Worm (Caenorhabditis elegans) whole organism, L1 larva: Measurements from ENCODE around the gene Y38C1BA.4.
A peak's percentile ranks its signal among the peaks of the same experiment; 100 is the strongest.

Experiments
- ceh-8 ChIP-seq: fragments of 200-800 bp; sonication (Bioruptor generic); optimal IDR thresholded peaks from 2 replicates; lab custom pipeline; 2018; ENCODE audit warnings: mild to moderate bottlenecking, missing genetic modification characterization, moderate library complexity, missing compliant biosample characterization
- ceh-82 ChIP-seq, 3 experiments: fragments of 150-350 bp in 1 of 3; sonication (generic microtip) in 2 of 3; optimal IDR thresholded peaks; 2 replicates each; lab custom pipeline; 2014 to 2017; ENCODE audit warnings: missing biosample characterization in 3 of 3, missing genetic modification characterization in 3 of 3
- ces-1 ChIP-seq: fragments of 150-350 bp; optimal IDR thresholded peaks from 2 replicates; lab custom pipeline; 2014; ENCODE audit warnings: missing biosample characterization, missing genetic modification reagents, missing genetic modification characterization
- dsc-1 ChIP-seq: sonication (generic microtip); optimal IDR thresholded peaks from 2 replicates; lab custom pipeline; 2016; ENCODE audit warnings: mild to moderate bottlenecking, missing genetic modification characterization, missing compliant biosample characterization
- efl-1 ChIP-seq, 4 experiments: fragments of 150-350 bp; optimal IDR thresholded peaks in 3 of 4; peaks in 1 of 4; 1 replicate in 1 of 4; 2 replicates in 3 of 4; lab custom pipeline; 2014; ENCODE audit warnings: missing biosample characterization in 2 of 4, missing genetic modification characterization in 2 of 4, missing genetic modification reagents in 2 of 4
- egl-13 ChIP-seq: sonication (generic microtip); optimal IDR thresholded peaks from 2 replicates; lab custom pipeline; 2016; ENCODE audit warnings: missing genotype, missing genetic modification reagents, missing genetic modification characterization, missing compliant biosample characterization
- ets-5 ChIP-seq: fragments of 200-800 bp; sonication (Bioruptor generic); IDR thresholded peaks from 2 replicates; pipeline ENCODE4 v1.3.6; 2022; ENCODE audit warnings: missing genetic modification characterization, missing compliant biosample characterization
- fkh-10 ChIP-seq: sonication (generic microtip); optimal IDR thresholded peaks from 2 replicates; lab custom pipeline; 2017; ENCODE audit warnings: missing biosample characterization, missing genetic modification reagents, missing genetic modification characterization
- fkh-8 ChIP-seq: sonication (generic microtip); optimal IDR thresholded peaks from 2 replicates; lab custom pipeline; 2016; ENCODE audit warnings: mild to moderate bottlenecking, missing genetic modification characterization, missing compliant biosample characterization
- grh-1 ChIP-seq: fragments of 200-800 bp; sonication (Bioruptor generic); IDR thresholded peaks from 2 replicates; pipeline ENCODE4 v1.3.6; 2022; ENCODE audit warnings: missing genetic modification reagents, missing genetic modification characterization, missing compliant biosample characterization
- isw-1 ChIP-seq: fragments of 200-800 bp; sonication (Bioruptor generic); IDR thresholded peaks from 2 replicates; pipeline ENCODE4 v1.3.6; 2022; ENCODE audit warnings: missing genetic modification characterization, missing compliant biosample characterization
- lin-14 ChIP-seq: fragments of 200-800 bp; sonication (Bioruptor generic); optimal IDR thresholded peaks from 2 replicates; lab custom pipeline; 2018; ENCODE audit warnings: mild to moderate bottlenecking, missing genetic modification characterization, moderate library complexity, missing compliant biosample characterization
- lsy-2 ChIP-seq, 2 experiments: fragments of 150-350 bp; optimal IDR thresholded peaks; 2 replicates each; lab custom pipeline; 2014; ENCODE audit warnings: missing biosample characterization in 2 of 2, missing genetic modification characterization in 2 of 2
- mdl-1 ChIP-seq, 2 experiments: fragments of 150-350 bp; optimal IDR thresholded peaks; 2 replicates each; lab custom pipeline; 2014 to 2017; ENCODE audit warnings: missing biosample characterization in 2 of 2, missing genetic modification characterization in 2 of 2, inconsistent platforms in 1 of 2
- mef-2 ChIP-seq: fragments of 150-350 bp; optimal IDR thresholded peaks from 2 replicates; lab custom pipeline; 2014; ENCODE audit warnings: missing biosample characterization, missing genetic modification characterization
- mep-1 ChIP-seq: fragments of 150-350 bp; optimal IDR thresholded peaks from 2 replicates; lab custom pipeline; 2014; ENCODE audit warnings: missing biosample characterization, missing genetic modification characterization
- nhr-11 ChIP-seq: fragments of 150-350 bp; optimal IDR thresholded peaks from 2 replicates; lab custom pipeline; 2014; ENCODE audit warnings: missing biosample characterization, missing genetic modification characterization
- nhr-12 ChIP-seq: sonication (generic microtip); optimal IDR thresholded peaks from 2 replicates; lab custom pipeline; 2017; ENCODE audit warnings: missing biosample characterization, missing genetic modification characterization
- nhr-19 ChIP-seq: fragments of 200-800 bp; sonication (Bioruptor generic); conservative IDR thresholded peaks from 2 replicates; pipeline ENCODE4 v1.3.6; 2022; ENCODE audit warnings: missing genetic modification characterization, missing compliant biosample characterization
- nhr-20 ChIP-seq: sonication (generic microtip); optimal IDR thresholded peaks from 2 replicates; lab custom pipeline; 2016; ENCODE audit warnings: mild to moderate bottlenecking, missing genetic modification characterization, missing compliant biosample characterization
- nhr-47 ChIP-seq: sonication (generic microtip); optimal IDR thresholded peaks from 2 replicates; lab custom pipeline; 2016; ENCODE audit warnings: mild to moderate bottlenecking, missing genetic modification characterization, moderate library complexity, missing compliant biosample characterization
- nhr-71 ChIP-seq: sonication (generic microtip); optimal IDR thresholded peaks from 2 replicates; lab custom pipeline; 2016; ENCODE audit warnings: mild to moderate bottlenecking, missing genetic modification characterization, moderate library complexity, missing compliant biosample characterization
- nhr-76 ChIP-seq: sonication (generic microtip); optimal IDR thresholded peaks from 2 replicates; lab custom pipeline; 2017; ENCODE audit warnings: missing biosample characterization, missing genetic modification characterization
- nhr-77 ChIP-seq: fragments of 150-350 bp; optimal IDR thresholded peaks from 2 replicates; lab custom pipeline; 2014; ENCODE audit warnings: missing biosample characterization, missing genetic modification characterization
- pax-3 ChIP-seq: fragments of 200-800 bp; sonication (Bioruptor generic); optimal IDR thresholded peaks from 2 replicates; lab custom pipeline; 2018; ENCODE audit warnings: mild to moderate bottlenecking, missing genetic modification characterization, moderate library complexity, missing compliant biosample characterization
- rnt-1 ChIP-seq: sonication (generic microtip); optimal IDR thresholded peaks from 2 replicates; lab custom pipeline; 2016; ENCODE audit warnings: mild to moderate bottlenecking, missing genetic modification characterization, moderate library complexity, missing compliant biosample characterization
- skn-1 ChIP-seq: fragments of 150-350 bp; optimal IDR thresholded peaks from 2 replicates; lab custom pipeline; 2014; ENCODE audit warnings: missing biosample characterization, missing genetic modification characterization
- snpc-4 ChIP-seq: fragments of 150-350 bp; optimal IDR thresholded peaks from 2 replicates; lab custom pipeline; 2014; ENCODE audit warnings: missing biosample characterization, missing genetic modification characterization
- snu-23 ChIP-seq: sonication (generic microtip); optimal IDR thresholded peaks from 2 replicates; lab custom pipeline; 2016; ENCODE audit warnings: missing genetic modification characterization, missing compliant biosample characterization
- sptf-1 ChIP-seq: fragments of 150-350 bp; optimal IDR thresholded peaks from 2 replicates; lab custom pipeline; 2014; ENCODE audit warnings: missing biosample characterization, missing genetic modification characterization
- sup-37 ChIP-seq: fragments of 200-800 bp; sonication (Bioruptor generic); optimal IDR thresholded peaks from 2 replicates; lab custom pipeline; 2018; ENCODE audit warnings: mild to moderate bottlenecking, missing genetic modification characterization, missing compliant biosample characterization
- swsn-7 ChIP-seq: sonication (generic microtip); optimal IDR thresholded peaks from 2 replicates; lab custom pipeline; 2016; ENCODE audit warnings: missing genetic modification characterization, missing compliant biosample characterization
- unc-86 ChIP-seq: sonication (generic microtip); optimal IDR thresholded peaks from 2 replicates; lab custom pipeline; 2016; ENCODE audit warnings: missing genetic modification characterization, missing compliant biosample characterization
- unc-98 ChIP-seq: fragments of 200-800 bp; sonication (Bioruptor generic); IDR thresholded peaks from 2 replicates; pipeline ENCODE4 v1.3.6; 2022; ENCODE audit warnings: missing genetic modification characterization, missing compliant biosample characterization
- vab-15 ChIP-seq: sonication (generic microtip); optimal IDR thresholded peaks from 2 replicates; lab custom pipeline; 2017; ENCODE audit warnings: missing genotype, mild to moderate bottlenecking, missing genetic modification characterization, missing compliant biosample characterization
- xbp-1 ChIP-seq: sonication (generic microtip); optimal IDR thresholded peaks from 2 replicates; lab custom pipeline; 2016; ENCODE audit warnings: missing genetic modification characterization, missing compliant biosample characterization

Gene Y38C1BA.4

ce11 chrIV:1825789-1826188, 4.1 kb downstream of the Y38C1BA.4 start:
- TF ChIP-seq fkh-8 (tag; lab: Kevin White, UChicago) (peak; percentile 42), nhr-12 (tag; lab: Kevin White, UChicago) (no peak), rnt-1 (tag; lab: Kevin White, UChicago) (peak; percentile 35), mep-1 (tag; lab: Kevin White, UChicago) (peak; percentile 22), lin-14 (peak; percentile 76), mdl-1 (tag; optimal IDR thresholded peaks at IDR 0.05; lab: Kevin White, UChicago) (no peak), ceh-82 (tag; optimal IDR thresholded peaks at IDR 0.05; lab: Kevin White, UChicago) (no peak), nhr-11 (no peak), nhr-47 (tag; lab: Kevin White, UChicago) (no peak), efl-1 (optimal IDR thresholded peaks at IDR 0.05; lab: Kevin White, UChicago) (no peak), efl-1 (GFP tag; optimal IDR thresholded peaks at IDR 0.05 in 1 of 2; lab: Kevin White, UChicago) (peak in 1 of 2 experiments; percentile 25), skn-1 (tag; lab: Kevin White, UChicago) (no peak)
- TF ChIP-seq, all 84 proteins: peak for 5

- peak; percentile 19 for TF ChIP-seq snu-23 (GFP tag; lab: Kevin White, UChicago)
- no peak for TF ChIP-seq pax-3 (tag; lab: Kevin White, UChicago)
- no peak for TF ChIP-seq nhr-76 (tag; lab: Kevin White, UChicago)
- peak; percentile 54 for TF ChIP-seq nhr-47 (tag; lab: Kevin White, UChicago)
- no peak for TF ChIP-seq nhr-20
- peak in 1 of 2 experiments; percentile 42 for TF ChIP-seq lsy-2 (tag; optimal IDR thresholded peaks at IDR 0.05; lab: Kevin White, UChicago)
- TF ChIP-seq nhr-12 (tag; lab: Kevin White, UChicago) = no peak
- peak; percentile 23 for TF ChIP-seq fkh-10 (GFP tag; lab: Kevin White, UChicago)
- peak in 1 of 3 experiments; percentile 21 for TF ChIP-seq ceh-82 (tag; optimal IDR thresholded peaks at IDR 0.05; lab: Kevin White, UChicago)
- TF ChIP-seq vab-15 (tag; lab: Kevin White, UChicago) = peak; percentile 37
- peak; percentile 71 for TF ChIP-seq fkh-8 (tag; lab: Kevin White, UChicago)
- peak; percentile 56 for TF ChIP-seq nhr-71 (tag; lab: Kevin White, UChicago)
- TF ChIP-seq egl-13 = peak; percentile 24
- peak; percentile 13 for TF ChIP-seq xbp-1 (tag; lab: Kevin White, UChicago)
- peak; percentile 28 for TF ChIP-seq swsn-7
- peak; percentile 81 for TF ChIP-seq lin-14
- no peak for TF ChIP-seq efl-1 (optimal IDR thresholded peaks at IDR 0.05; lab: Kevin White, UChicago)
- TF ChIP-seq efl-1 (GFP tag; optimal IDR thresholded peaks at IDR 0.05 in 1 of 2; lab: Kevin White, UChicago) = peak in 1 of 2 experiments; percentile 76
These were observed 5.1 kb downstream of the Y38C1BA.4 start for ce11 chrIV:1826737-1827136.

ce11 chrIV:1827362-1827761, 5.7 kb downstream of the Y38C1BA.4 start:
- no peak for TF ChIP-seq ets-5 (GFP tag; lab: Robert Waterston, UW)
- no peak for TF ChIP-seq snu-23 (GFP tag; lab: Kevin White, UChicago)
- TF ChIP-seq sptf-1 (tag; lab: Kevin White, UChicago) = no peak
- no peak for TF ChIP-seq nhr-71 (tag; lab: Kevin White, UChicago)
- no peak for TF ChIP-seq ces-1 (GFP tag; lab: Kevin White, UChicago)
- no peak for TF ChIP-seq snpc-4 (tag; lab: Kevin White, UChicago)
- TF ChIP-seq mef-2 (tag; lab: Kevin White, UChicago) = no peak
- no peak for TF ChIP-seq mep-1 (tag; lab: Kevin White, UChicago)
- no peak for TF ChIP-seq sup-37 (GFP tag; lab: Kevin White, UChicago)
- no peak for TF ChIP-seq grh-1 (GFP tag; lab: Robert Waterston, UW)
- TF ChIP-seq efl-1 (optimal IDR thresholded peaks at IDR 0.05; lab: Kevin White, UChicago) = no peak
- peak in 1 of 2 experiments; percentile 81 for TF ChIP-seq efl-1 (GFP tag; optimal IDR thresholded peaks at IDR 0.05 in 1 of 2; lab: Kevin White, UChicago)
- no peak for TF ChIP-seq mdl-1 (tag; optimal IDR thresholded peaks at IDR 0.05; lab: Kevin White, UChicago)
- TF ChIP-seq nhr-77 = no peak
- TF ChIP-seq ceh-8 (GFP tag; lab: Kevin White, UChicago) = no peak
- peak; percentile 24 for TF ChIP-seq unc-86
- TF ChIP-seq dsc-1 (tag; lab: Kevin White, UChicago) = no peak
- TF ChIP-seq lin-14 = peak; percentile 51
- TF ChIP-seq, all 84 proteins: peak for 3

ce11 chrIV:1831174-1831573, 9.5 kb downstream of the Y38C1BA.4 start:
- TF ChIP-seq grh-1 (GFP tag; lab: Robert Waterston, UW) (peak; percentile 74), isw-1 (GFP tag; lab: Robert Waterston, UW) (peak; percentile 41; the same call in 1 of the 2 replicates), nhr-19 (GFP tag; lab: Robert Waterston, UW) (peak; percentile 54; the same call in 1 of the 2 replicates), unc-98 (GFP tag; lab: Robert Waterston, UW) (peak; percentile 79), ets-5 (GFP tag; lab: Robert Waterston, UW) (0 out of 2 replicates have a peak, but pooled peaks have one; percentile 99)
